Worm (Caenorhabditis elegans): ENCODE data around the gene F47D12.3.

DNA sequence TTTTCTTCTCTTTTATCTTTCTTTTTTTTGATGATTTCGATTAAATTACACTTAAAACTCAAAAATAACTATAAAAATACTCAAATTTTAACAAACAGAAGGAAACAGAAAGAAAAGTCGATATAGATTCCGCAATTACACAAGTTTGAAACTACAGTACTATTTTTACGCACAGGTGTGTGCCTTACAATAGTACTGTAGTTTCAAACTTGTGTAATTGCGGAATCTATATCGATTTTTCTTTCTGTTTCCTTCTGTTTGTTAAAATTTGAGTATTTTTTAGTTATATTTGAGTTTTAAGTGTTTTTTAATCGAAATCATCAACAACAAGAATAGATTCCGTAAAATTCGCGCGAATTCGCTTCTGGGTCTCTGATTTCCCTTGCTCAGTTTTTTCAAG lies 15.2 kb upstream of the F47D12.3 start:
- no peak for TF ChIP-seq tbx-8 (GFP tag; optimal IDR thresholded peaks at IDR 0.05)
- TF ChIP-seq mls-2 (tag; optimal IDR thresholded peaks at IDR 0.05): no peak
- TF ChIP-seq unc-62 (GFP tag; optimal IDR thresholded peaks at IDR 0.05): no peak

Data from whole organism, mixed stage, embryonic.